Fruit fly (Drosophila melanogaster): ENCODE measurements around the gene CG5895.
A peak's percentile ranks its signal among the peaks of the same experiment; 100 is the strongest.

CG5895 gene

DNA sequence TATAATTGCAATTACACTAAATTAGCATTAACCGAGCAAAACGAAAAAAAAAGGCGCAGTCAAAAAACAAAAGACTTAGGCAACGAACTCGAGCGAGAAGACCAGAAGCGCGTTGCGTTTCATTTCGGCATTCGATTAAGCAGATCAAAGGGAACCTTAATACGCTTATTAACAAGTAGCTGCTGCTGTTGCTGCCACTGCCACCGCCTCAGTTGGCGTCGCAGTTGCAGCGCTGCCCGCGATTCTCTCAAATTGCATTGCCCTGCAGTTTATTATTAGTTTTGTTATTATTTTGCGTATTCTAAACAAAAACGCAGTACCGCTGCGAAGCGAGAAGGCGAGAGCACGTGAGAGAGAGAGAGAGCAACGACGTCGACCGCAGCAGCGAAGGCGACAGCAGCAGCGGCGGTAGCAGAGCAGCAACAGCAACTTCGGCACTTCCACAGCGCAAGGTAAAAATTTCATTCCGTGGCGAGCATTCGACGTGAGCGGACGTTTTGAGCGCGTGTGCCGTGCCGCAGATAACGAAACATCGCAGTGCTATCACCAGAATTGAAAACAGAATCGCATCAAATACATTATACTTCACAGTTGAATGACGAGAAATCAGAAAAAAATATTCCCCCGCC lies 12.2 kb upstream of the CG5895 start, which contains the start of gene Notum:
Notum (plus strand) TSS at position 461 of the 629 bp plus-strand sequence.
- TF ChIP-seq CG17806 (tag; optimal IDR thresholded peaks at IDR 0.05) (no peak), Ets98B (GFP tag; IDR thresholded peaks at IDR 0.05) (peak; percentile 19; the same call in 1 of the 2 replicates), CG14655 (GFP tag; optimal IDR thresholded peaks at IDR 0.05) (no peak), CG13204 (GFP tag; optimal IDR thresholded peaks at IDR 0.05) (peak; percentile 76)

DNA sequence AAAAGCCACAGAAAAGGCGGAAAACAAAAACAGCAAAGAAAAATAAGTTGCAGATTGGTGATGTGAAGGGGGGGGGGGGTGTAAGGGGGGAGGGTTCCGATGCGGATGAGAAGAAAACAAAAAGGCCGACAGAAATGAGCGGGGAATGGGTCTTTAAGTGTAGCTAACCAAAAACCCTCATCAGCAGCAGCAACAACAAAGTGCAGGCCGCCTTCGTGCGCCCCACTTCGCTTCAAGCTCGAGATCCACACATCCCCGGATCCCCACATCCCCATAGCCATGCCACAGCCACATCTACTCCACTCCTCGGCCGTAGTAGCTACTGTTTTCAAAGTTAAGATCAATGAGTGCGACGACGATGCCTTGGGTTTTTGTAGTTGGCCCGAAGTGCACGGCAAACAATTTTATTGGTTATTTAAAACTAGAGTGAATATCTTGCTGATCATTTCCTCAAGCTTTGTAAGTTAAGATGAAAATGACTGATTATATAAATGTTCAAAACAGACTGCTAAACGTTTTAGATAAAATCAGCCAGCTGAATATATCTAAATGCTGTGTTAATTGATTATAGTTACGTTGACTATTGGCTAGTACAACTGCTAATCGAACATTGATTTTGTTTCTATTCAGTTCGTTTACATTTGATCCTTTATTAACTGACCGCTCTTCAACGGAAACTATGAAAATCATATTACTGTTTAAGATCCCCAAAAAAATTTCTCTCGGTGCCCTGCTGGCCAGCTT lies 10.8 kb upstream of the CG5895 start:
- TF ChIP-seq CG13204 (GFP tag; optimal IDR thresholded peaks at IDR 0.05), result peak; percentile 66
- TF ChIP-seq Snoo (tag; optimal IDR thresholded peaks at IDR 0.05), result peak; percentile 59
- no peak for TF ChIP-seq rn (GFP tag; IDR thresholded peaks at IDR 0.05)
- peak; percentile 71 for TF ChIP-seq CG8159 (tag; optimal IDR thresholded peaks at IDR 0.05)
- TF ChIP-seq CG34367 (tag; optimal IDR thresholded peaks at IDR 0.05), result peak; percentile 42
- TF ChIP-seq Pif1A (GFP tag; optimal IDR thresholded peaks at IDR 0.05), result peak; percentile 67
- TF ChIP-seq CG4496 (GFP tag; IDR thresholded peaks at IDR 0.05), result no peak
- TF ChIP-seq CG12605 (GFP tag; IDR thresholded peaks at IDR 0.05), result no peak
- peak; percentile 56 for TF ChIP-seq CG9948 (tag; optimal IDR thresholded peaks at IDR 0.05)
- TF ChIP-seq fd96Ca (GFP tag; IDR thresholded peaks at IDR 0.05), result peak; percentile 16; the same call in 1 of the 3 replicates
- TF ChIP-seq D1 (tag; optimal IDR thresholded peaks at IDR 0.05), result no peak
- TF ChIP-seq Ets98B (GFP tag; IDR thresholded peaks at IDR 0.05), result no peak
- no peak for TF ChIP-seq CG32121 (GFP tag; IDR thresholded peaks at IDR 0.05)
- no peak for TF ChIP-seq EcR (GFP tag; optimal IDR thresholded peaks at IDR 0.05)
- peak; percentile 32 for TF ChIP-seq Pif1B (GFP tag; optimal IDR thresholded peaks at IDR 0.05)
- TF ChIP-seq gl (tag; optimal IDR thresholded peaks at IDR 0.05), result no peak
- no peak for TF ChIP-seq CG10348 (GFP tag; IDR thresholded peaks at IDR 0.05)
- peak; percentile 56 for TF ChIP-seq CG15710 (tag; optimal IDR thresholded peaks at IDR 0.05)
- TF ChIP-seq CG8301 (tag; optimal IDR thresholded peaks at IDR 0.05), result peak; percentile 50
- TF ChIP-seq CG17806 (tag; optimal IDR thresholded peaks at IDR 0.05), result peak; percentile 59
- TF ChIP-seq CG14655 (GFP tag; optimal IDR thresholded peaks at IDR 0.05), result peak; percentile 58

DNA sequence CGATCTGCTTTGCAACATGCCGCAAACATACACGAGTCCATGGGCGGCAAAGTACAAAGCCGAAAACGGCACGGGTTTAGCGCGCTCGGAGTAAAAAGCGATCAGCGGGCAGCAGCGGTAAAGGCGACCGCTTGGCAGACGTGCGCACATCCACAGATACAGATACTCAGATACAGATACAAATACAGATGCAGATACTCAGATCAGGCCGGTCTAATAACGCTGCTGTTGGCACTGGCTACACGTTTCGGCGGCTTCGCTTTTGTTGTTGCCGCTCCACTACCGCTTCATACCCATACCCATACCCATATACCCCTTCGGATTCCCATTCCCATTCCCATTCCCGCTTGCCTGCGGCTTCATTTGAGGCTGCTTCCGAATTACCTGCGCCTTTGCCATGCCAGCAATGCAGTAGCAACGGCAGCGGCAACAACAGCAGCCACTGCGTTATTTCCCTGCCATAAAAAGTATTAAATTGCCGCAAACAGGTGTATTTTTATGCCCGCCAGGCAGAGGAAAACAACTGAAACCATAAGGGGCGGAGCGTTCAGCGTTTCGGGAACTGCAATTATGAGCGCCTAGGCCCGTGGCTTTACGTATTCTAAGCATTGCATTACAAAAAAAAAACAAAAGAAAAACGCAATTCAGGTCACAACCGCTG lies 10.1 kb upstream of the CG5895 start:
- no peak for TF ChIP-seq gl (tag; optimal IDR thresholded peaks at IDR 0.05)
- TF ChIP-seq CG13204 (GFP tag; optimal IDR thresholded peaks at IDR 0.05), result peak; percentile 52

DNA sequence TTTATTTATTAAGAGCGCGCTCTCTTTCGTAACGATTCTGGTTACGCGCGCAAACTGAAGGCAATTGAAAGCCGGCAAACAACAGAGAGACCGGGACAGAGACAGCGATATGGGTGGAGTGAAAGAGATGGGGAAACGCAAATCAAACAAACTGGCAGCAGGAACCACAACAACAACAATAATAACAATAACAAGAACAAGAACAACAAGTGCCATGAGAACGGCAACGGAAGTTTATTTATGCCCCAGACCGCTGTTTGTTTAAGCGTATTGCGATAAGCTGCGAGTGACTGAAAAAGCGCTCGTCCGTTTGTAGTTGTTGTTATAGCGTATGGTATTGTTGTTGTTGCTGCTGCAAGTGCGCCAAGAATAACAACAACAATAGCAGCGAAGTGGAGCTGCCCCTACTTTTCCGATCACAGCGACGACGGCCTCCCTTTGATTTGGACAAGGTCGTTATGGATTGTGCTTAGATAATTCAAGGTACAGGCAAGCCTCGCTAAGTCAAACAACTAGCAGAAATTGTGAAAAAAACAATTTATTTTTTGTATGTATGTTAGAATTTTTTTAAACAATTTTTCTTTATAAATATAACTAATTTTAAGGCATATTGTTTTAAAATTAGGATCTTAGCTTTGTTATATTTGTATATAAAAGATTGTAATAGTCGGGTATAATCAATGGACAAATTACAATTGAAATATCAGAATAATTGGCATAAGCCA lies 9.1 kb upstream of the CG5895 start:
- TF ChIP-seq gl (tag; optimal IDR thresholded peaks at IDR 0.05), result peak; percentile 20
- no peak for TF ChIP-seq CG32121 (GFP tag; IDR thresholded peaks at IDR 0.05)
- no peak for TF ChIP-seq CG17806 (tag; optimal IDR thresholded peaks at IDR 0.05)
- no peak for TF ChIP-seq CG4496 (GFP tag; IDR thresholded peaks at IDR 0.05)
- TF ChIP-seq CG13204 (GFP tag; optimal IDR thresholded peaks at IDR 0.05), result peak; percentile 51
- TF ChIP-seq D1 (tag; optimal IDR thresholded peaks at IDR 0.05), result no peak
- TF ChIP-seq CG10348 (GFP tag; IDR thresholded peaks at IDR 0.05), result no peak
- TF ChIP-seq CG15710 (tag; optimal IDR thresholded peaks at IDR 0.05), result no peak
- TF ChIP-seq Ets98B (GFP tag; IDR thresholded peaks at IDR 0.05), result 0 out of 2 replicates have a peak, but pooled peaks have one; percentile 16
- peak; percentile 7 for TF ChIP-seq CG34367 (tag; optimal IDR thresholded peaks at IDR 0.05)
- TF ChIP-seq CG12605 (GFP tag; IDR thresholded peaks at IDR 0.05), result no peak
- TF ChIP-seq CG14655 (GFP tag; optimal IDR thresholded peaks at IDR 0.05), result peak; percentile 35
- TF ChIP-seq EcR (GFP tag; optimal IDR thresholded peaks at IDR 0.05), result no peak
- peak; percentile 54; the same call in 2 of the 3 replicates for TF ChIP-seq fd96Ca (GFP tag; IDR thresholded peaks at IDR 0.05)
- TF ChIP-seq CG8159 (tag; optimal IDR thresholded peaks at IDR 0.05), result no peak
- peak; percentile 32 for TF ChIP-seq Pif1B (GFP tag; optimal IDR thresholded peaks at IDR 0.05)
- no peak for TF ChIP-seq CG8301 (tag; optimal IDR thresholded peaks at IDR 0.05)
- TF ChIP-seq rn (GFP tag; IDR thresholded peaks at IDR 0.05), result no peak
- no peak for TF ChIP-seq CG9948 (tag; optimal IDR thresholded peaks at IDR 0.05)
- peak; percentile 50 for TF ChIP-seq Pif1A (GFP tag; optimal IDR thresholded peaks at IDR 0.05)
- peak; percentile 6 for TF ChIP-seq Snoo (tag; optimal IDR thresholded peaks at IDR 0.05)

DNA sequence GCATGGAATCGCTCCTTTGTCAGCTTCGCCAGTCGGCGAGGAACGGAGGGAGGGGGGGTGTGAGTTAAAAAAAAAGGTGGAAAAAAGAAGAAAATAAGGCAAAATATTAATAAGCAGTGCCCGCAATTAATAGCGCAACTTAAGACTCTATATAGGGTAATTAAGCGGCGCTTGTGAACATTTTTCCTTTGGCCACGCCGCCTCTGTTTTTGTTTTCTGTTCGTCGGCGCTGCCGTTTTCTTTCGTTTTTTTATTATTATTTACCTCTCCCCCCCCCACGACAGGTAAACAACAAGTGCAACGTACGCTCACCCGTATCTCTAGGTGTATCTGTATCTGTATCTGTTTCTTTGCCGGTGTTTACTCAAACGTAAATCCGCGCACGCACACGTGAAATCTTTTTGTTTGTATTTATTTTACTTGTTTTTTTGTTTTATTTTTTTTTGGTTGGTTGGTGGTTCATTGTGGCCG lies 8.1 kb upstream of the CG5895 start:
- TF ChIP-seq EcR (GFP tag; optimal IDR thresholded peaks at IDR 0.05) (peak; percentile 77), Pif1B (GFP tag; optimal IDR thresholded peaks at IDR 0.05) (peak; percentile 54), D1 (tag; optimal IDR thresholded peaks at IDR 0.05) (no peak), CG13204 (GFP tag; optimal IDR thresholded peaks at IDR 0.05) (peak; percentile 39), gl (tag; optimal IDR thresholded peaks at IDR 0.05) (peak; percentile 23), Snoo (tag; optimal IDR thresholded peaks at IDR 0.05) (peak; percentile 46), CG4496 (GFP tag; IDR thresholded peaks at IDR 0.05) (peak; percentile 90), Ets98B (GFP tag; IDR thresholded peaks at IDR 0.05) (peak; percentile 86), fd96Ca (GFP tag; IDR thresholded peaks at IDR 0.05) (peak; percentile 93), CG15710 (tag; optimal IDR thresholded peaks at IDR 0.05) (peak; percentile 67), CG10348 (GFP tag; IDR thresholded peaks at IDR 0.05) (0 out of 2 replicates have a peak, but pooled peaks have one; percentile 6), CG8301 (tag; optimal IDR thresholded peaks at IDR 0.05) (peak; percentile 38), CG9948 (tag; optimal IDR thresholded peaks at IDR 0.05) (peak; percentile 33), rn (GFP tag; IDR thresholded peaks at IDR 0.05) (peak; percentile 48; the same call in 1 of the 2 replicates), CG32121 (GFP tag; IDR thresholded peaks at IDR 0.05) (peak; percentile 84), CG8159 (tag; optimal IDR thresholded peaks at IDR 0.05) (peak; percentile 72), CG12605 (GFP tag; IDR thresholded peaks at IDR 0.05) (peak; percentile 56; the same call in 1 of the 2 replicates), CG17806 (tag; optimal IDR thresholded peaks at IDR 0.05) (peak; percentile 57), CG14655 (GFP tag; optimal IDR thresholded peaks at IDR 0.05) (peak; percentile 55), CG34367 (tag; optimal IDR thresholded peaks at IDR 0.05) (peak; percentile 3), Pif1A (GFP tag; optimal IDR thresholded peaks at IDR 0.05) (peak; percentile 69)

Data from whole organism, pupa.